Worm (Caenorhabditis elegans) whole organism, L4/young adult: ENCODE results near the gene nxf-2.
A peak's percentile ranks its signal among the peaks of the same experiment; 100 is the strongest.

Experiments
- W03F9.2 ChIP-seq: fragments of 150-350 bp; optimal IDR thresholded peaks from 2 replicates; lab custom pipeline; 2014; ENCODE audit warnings: missing biosample characterization, missing genetic modification characterization
- dao-5 ChIP-seq: sonication (generic microtip); optimal IDR thresholded peaks from 2 replicates; lab custom pipeline; 2016; ENCODE audit warnings: missing genotype, missing genetic modification characterization, moderate library complexity, missing compliant biosample characterization
- him-1 ChIP-seq: sonication (generic microtip); optimal IDR thresholded peaks from 2 replicates; lab custom pipeline; 2016; ENCODE audit warnings: missing genotype, missing genetic modification reagents, missing genetic modification characterization, missing compliant biosample characterization

Gene nxf-2

DNA sequence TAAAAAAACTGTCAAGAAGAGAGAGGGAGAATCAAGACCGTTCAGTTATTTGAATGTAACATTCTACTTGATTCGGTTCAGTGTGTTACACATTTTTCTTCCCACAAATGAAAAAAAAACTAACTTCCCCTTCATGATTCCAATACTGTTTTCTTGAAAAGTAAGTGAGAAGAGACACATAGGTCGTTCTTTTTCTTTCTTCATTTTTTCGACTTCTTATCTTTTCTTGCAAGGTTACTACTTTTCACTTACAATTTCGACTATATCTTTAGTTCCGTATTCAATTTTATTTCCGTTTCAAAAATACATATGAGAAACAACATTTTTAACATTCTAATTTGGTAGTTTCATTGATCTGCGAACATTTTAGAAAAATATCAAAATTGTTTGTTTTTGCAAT lies 21.6 kb upstream of the nxf-2 start:
- no peak for TF ChIP-seq him-1
- no peak for TF ChIP-seq W03F9.2
- TF ChIP-seq dao-5 (tag; lab: Kevin White, UChicago) = no peak

DNA sequence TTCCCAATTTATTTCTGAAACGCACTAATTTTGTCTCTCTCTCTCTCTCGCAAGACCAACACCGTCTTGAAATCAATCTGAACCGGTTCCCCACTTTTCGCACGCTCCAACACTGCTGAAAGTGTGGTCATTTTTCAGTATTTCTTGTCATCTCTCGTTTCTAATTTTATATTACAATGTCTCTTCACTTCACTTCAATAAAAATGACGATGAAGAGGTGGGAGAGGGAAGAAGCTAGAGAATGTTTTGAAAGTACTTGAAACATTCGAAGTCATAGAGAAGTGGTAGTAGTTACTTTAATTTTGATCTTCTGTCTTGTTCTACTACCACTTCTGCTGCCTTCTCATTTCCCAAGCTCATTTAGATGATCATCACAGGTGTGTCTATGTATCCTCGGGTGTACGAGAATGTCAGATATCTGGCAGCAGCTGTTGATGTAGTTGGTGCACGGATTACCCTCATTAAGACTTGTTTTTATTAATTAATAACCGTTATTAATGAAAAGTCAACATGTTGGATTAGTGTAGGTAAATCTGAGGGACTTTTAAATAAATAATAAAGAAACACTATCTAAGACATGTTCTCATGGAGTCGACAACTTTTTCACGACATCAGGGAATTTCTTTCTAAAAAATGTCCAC lies 20.6 kb upstream of the nxf-2 start:
- TF ChIP-seq dao-5 (tag; lab: Kevin White, UChicago) = no peak

DNA sequence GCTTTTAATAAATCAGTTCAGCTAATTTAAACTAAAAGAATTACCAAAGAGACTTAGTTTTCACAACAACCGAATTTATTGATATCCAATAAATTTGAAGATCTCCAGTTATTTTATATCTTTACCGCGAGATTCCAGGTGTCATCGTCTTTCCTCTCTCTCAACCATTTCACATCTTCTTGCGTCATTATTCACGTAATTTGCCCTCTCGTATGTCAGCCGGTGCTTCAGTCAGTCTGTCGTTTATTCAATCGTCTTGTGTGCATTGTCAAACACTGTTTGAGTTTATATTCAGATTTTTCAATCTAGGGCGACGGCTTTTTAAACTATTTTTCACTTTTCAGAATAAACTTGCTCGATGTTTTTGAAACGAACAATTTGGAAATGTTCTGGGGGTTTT lies 19.7 kb upstream of the nxf-2 start:
- TF ChIP-seq him-1 = no peak
- no peak for TF ChIP-seq W03F9.2

DNA sequence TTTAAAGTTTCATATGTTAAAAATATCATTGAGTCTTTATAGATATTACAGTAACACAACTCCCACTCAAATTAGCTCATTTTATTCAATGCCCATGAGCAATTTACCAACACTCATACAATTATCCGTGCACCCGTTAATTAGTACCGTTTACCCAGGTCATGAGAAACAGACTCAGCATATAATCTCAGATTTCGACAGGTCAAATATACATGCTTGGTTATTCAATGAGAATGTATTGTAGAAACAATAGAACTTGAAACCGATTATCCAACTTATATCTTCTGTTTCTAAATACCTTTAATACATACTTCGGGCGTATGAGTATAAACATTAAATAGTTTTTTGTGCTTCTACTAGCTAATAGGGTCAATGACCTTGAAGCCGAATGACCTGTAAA lies 18.6 kb upstream of the nxf-2 start:
- TF ChIP-seq W03F9.2 = no peak
- no peak for TF ChIP-seq him-1
- TF ChIP-seq dao-5 (tag; lab: Kevin White, UChicago) = no peak

DNA sequence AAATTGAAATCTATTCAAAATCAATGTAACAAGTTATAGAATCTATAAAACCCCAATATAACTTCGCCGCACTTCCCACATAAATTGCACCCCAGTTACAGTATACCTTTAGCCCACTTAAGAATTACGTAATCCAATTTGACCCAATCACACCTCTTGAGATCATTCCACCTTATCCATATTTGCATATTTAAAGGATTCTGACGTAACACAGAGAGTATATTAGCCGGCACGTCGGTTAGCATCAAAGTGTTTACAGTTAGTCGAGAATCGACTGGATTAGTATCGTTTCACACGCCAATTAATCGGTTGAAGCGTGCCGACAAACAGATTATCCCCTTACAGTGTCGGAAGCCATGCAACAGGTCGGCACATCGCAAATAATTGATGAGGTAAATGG lies 15.9 kb upstream of the nxf-2 start:
- TF ChIP-seq him-1 (no peak), W03F9.2 (no peak), dao-5 (tag; lab: Kevin White, UChicago) (no peak)

DNA sequence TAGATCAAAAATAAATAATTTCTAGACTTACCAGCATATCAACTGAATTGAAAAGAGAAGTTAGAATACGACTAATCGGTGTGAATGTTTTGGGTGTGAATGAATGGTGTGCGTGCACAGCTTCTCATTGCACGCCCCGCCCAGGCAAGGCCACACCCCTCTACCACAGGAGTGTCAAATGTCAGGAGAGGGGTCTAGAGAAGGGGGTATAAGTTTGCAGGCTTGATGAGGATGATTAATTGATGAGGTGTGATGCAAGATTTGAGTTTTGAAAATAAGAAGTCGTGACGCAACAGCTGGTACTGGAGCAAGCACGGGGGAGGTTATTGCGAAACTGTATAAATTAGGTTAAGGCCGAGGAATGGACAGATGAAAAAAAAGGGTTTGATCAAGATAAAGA lies 14.6 kb upstream of the nxf-2 start, which contains the start of gene egl-1:
egl-1 (minus strand) TSS at position 101 of the 400 bp plus-strand sequence.
- TF ChIP-seq W03F9.2 (no peak), him-1 (no peak), dao-5 (tag; lab: Kevin White, UChicago) (no peak)

DNA sequence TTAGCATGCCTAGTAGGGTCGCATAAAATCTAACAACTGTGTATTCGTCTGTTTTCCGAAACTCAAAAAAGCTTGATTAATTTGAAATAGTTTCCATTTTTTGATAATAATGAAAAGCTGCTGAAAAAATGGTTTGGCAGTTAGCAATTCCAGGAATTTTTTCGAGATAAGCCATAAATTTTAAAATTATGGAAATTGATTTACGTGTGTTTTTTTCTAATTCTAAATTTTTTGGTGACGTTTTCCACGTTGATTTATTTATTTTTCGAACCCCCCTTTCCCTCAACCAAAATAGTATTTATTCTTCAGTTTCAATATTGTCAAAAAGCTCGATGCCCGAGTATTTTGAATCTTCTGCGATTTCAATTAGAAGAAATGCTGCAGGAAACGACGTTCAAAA lies 11.2 kb upstream of the nxf-2 start, which contains the start of gene F23B12.1:
F23B12.1 (plus strand) TSS at position 301 of the 400 bp plus-strand sequence.
- TF ChIP-seq dao-5 (tag; lab: Kevin White, UChicago) (no peak), W03F9.2 (no peak), him-1 (no peak)

DNA sequence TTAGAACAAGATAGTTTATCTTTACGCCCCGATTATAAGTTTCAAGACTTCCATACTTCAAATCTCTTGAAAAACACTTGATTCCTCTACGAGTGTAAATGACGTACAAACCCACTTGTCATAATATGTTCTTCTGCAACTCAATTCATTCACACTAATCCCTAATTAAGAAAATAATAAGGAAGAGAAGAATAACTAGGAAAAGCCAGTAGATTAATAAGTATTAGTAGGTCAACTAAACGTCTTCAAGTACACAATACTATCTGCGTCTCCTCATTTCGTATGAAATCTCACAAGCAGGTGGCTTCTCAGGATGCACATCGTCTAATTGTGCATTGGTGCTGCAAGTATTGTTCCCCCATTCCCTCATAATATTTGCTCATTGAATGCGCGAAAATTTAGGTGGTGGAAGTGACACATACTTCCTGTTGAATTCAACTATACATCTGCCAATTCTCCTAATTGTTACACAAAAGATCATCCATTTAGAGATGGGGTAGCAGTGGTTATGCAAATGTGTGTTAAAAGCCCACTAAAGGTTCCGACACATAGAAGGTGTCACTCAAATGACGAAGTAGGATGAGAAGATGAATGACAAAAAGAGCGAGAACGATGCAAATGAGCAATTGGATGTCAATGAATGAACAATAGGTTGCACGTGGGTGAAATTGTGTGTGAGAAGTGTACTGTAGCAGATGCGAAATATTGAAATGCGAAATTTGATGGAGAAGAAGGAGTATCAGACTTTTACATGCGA lies 9.6 kb upstream of the nxf-2 start:
- TF ChIP-seq dao-5 (tag; lab: Kevin White, UChicago) = no peak

DNA sequence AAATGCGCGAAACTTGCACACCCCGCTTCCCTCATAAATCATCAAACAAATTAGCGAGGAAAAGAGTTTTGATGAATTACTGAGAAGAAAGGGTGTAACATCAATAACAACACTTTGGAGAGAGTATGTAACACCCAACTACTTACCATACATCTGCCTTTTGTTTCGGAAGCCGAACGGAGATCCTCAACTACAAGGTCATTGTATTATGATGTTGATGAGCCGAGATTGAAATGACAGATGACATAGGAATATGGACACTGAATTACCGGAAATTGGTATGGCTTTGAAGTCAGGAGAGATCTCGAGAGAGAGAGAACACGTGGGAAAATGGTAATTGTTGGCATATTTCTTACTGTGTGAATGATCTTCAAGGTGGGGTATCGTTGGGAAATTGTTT lies 8.4 kb upstream of the nxf-2 start:
- no peak for TF ChIP-seq dao-5 (tag; lab: Kevin White, UChicago)
- TF ChIP-seq him-1 = no peak
- TF ChIP-seq W03F9.2 = no peak

DNA sequence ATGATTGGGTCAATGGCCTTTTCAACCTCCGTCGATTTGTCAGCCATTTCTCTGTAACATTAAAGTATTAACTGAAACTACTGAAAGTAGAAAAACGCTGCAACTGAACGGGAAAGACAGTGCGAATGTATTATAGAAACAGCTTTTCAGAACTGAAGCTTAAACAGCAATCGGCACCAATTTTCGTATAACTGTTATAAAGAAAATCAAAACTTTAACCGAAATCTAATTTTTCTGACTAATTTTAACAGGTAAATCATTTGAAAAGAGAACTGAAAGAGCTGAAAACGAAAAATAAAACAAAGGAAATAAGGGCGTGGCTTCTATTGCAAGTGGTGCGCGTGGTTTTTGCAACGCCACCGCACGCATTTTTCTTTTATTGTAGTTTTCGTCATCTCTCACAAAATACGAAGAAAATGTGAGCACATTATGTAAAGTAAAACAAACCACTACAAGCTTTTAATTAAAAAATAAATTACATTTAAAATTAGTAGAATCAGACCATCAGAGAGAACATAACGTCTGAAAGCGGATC lies 7.4 kb upstream of the nxf-2 start, which contains the start of gene rrsr-1:
rrsr-1 (minus strand) TSS at position 51 of the 535 bp plus-strand sequence.
- TF ChIP-seq him-1 = no peak
- TF ChIP-seq W03F9.2 = no peak
- no peak for TF ChIP-seq dao-5 (tag; lab: Kevin White, UChicago)

DNA sequence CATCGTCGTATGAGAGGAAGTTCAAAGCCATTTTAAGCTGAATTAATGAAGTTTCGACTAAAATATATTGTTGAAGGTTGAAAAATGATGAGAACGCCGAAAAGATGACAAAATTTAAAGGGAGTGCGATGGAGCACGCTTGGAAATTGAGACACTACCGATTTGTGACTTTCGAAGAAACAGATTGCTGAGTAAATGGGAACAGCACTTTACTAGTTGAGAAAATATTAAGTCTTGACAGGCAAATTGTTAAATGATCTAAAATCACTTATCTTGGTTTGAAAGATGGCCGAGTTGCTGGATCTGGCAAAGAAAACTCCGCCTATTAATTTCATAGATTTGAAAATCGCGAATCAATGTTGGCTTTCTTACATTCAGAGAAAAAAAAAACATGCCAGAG lies 5.6 kb upstream of the nxf-2 start, which contains the start of gene rpoa-12:
rpoa-12 (minus strand) TSS at position 37 of the 400 bp plus-strand sequence.
- TF ChIP-seq W03F9.2 (no peak), dao-5 (tag; lab: Kevin White, UChicago) (no peak), him-1 (no peak)

DNA sequence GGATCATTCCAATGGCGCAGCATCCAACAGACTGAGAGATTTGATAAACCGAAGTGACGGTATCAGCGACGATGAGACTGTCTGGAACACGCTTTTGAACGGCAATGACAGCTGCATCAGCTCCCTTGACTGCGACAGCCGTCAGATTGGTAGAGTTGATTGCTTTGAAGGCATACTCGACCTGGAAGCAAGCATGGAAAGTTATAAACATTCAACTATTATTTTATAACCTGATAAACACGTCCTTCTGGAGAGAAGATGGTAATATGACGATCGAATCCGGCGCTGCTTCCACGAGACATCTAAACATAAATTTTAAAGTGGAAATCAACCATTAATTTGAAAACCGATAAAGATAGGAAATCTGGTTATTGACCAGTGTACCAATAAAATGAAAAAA lies 4.7 kb upstream of the nxf-2 start, which contains the start of gene pas-1:
pas-1 (minus strand) TSS at position 302 of the 400 bp plus-strand sequence.
- TF ChIP-seq him-1 (no peak), W03F9.2 (no peak), dao-5 (tag; lab: Kevin White, UChicago) (no peak)

DNA sequence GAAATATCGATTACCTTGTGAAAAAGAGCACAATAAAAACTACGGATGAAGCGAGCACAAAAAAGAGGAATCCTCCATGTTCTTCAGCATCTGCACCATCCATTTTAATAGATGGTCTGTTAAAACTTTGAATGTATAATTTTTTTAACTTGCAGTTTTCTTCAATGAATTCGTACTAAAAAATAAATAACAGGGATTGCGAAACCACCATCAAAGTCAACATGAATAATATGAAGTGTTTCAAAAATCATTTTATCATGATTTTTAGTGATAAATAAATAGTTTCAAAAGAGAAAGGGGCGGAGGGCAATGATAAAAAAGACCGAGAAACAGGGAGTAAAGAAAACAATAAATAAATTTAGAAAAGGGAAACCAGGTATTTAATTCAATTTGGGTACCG lies 3.7 kb upstream of the nxf-2 start, which contains the start of gene dhs-22:
dhs-22 (minus strand) TSS at position 116 of the 400 bp plus-strand sequence.
- TF ChIP-seq dao-5 (tag; lab: Kevin White, UChicago) (no peak), him-1 (no peak), W03F9.2 (no peak)

DNA sequence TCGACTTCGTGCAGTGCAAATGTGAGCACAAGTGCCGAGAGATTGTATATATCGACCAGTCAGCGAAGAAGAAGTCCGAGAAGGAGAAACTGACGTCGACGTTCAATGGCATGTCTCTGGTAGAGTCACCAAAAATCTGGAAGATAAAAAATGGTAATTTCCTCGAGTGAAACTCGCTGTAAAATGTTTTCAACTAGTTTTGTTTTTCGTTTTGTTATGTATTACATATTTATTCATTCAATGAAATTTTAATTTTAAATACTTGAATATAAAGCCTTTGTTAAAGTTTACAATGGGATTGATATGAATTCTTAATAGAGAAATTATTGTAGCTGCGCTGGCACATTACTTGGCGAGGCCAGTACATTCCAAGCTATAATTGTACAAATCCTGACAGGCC lies 2.2 kb upstream of the nxf-2 start:
- TF ChIP-seq dao-5 (tag; lab: Kevin White, UChicago) (no peak), him-1 (no peak), W03F9.2 (no peak)

DNA sequence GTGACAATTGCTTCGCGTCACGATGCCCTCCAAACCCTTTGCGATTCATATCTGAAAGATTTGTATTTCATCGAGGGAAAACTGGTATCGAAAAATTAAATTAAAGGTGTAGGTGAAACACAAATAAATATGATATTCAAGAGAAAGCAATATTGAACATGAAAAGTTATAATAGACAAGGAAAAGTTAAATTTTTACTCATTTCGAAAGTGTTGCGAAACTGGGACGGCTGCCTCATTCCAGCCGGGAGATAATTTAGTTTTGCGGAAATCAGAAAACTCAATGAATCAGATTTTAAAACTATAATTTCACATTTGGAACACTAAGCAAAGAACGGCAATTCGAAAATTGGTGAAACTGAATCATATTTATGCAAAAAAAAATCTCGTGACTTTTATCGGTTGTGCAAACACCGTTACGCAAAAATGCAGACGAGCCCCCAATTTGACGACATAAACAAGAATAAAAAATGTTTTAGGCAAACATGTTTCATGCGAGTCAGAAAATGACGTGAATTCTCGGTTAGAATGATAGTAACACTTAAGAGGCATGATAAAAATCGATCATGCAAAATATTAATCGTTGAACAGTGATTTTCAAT lies 2.6 kb downstream of the nxf-2 start, which contains the start of the genes nxf-1 and C15H11.11:
nxf-1 (minus strand) TSS at position 51 of the 601 bp plus-strand sequence.
C15H11.11 (plus strand) TSS at position 536 of the 601 bp plus-strand sequence.
- peak; percentile 68 for TF ChIP-seq W03F9.2
- TF ChIP-seq dao-5 (tag; lab: Kevin White, UChicago) = no peak
